Fruit fly (Drosophila melanogaster) whole organism, embryonic: ENCODE results near the gene Mgstl.
A peak's percentile ranks its signal among the peaks of the same experiment; 100 is the strongest.

Source experiments
- Atf3 ChIP-seq: fragments of 200-800 bp; sonication (Bioruptor generic); optimal IDR thresholded peaks from 3 replicates; lab custom pipeline; 2016; ENCODE audit warnings: missing biosample characterization, missing genetic modification characterization
- BEAF-32 ChIP-seq: fragments of 200-800 bp; sonication (Bioruptor generic); optimal IDR thresholded peaks from 3 replicates; lab custom pipeline; 2017; ENCODE audit warnings: missing biosample characterization, missing genetic modification characterization, mild to moderate bottlenecking, moderate library complexity, missing genetic modification reagents
- Bgb ChIP-seq: fragments of 200-800 bp; sonication (Bioruptor generic); IDR thresholded peaks from 2 replicates; pipeline ENCODE4 v1.3.6; 2022; ENCODE audit warnings: missing biosample characterization, missing genetic modification characterization; ENCODE audit not compliant: partially characterized antibody
- CG10431 ChIP-seq: fragments of 200-800 bp; sonication (Bioruptor generic); optimal IDR thresholded peaks from 3 replicates; lab custom pipeline; 2018; ENCODE audit warnings: missing biosample characterization, mild to moderate bottlenecking, missing genetic modification characterization
- CG11093 ChIP-seq: fragments of 200-800 bp; sonication (Bioruptor generic); IDR thresholded peaks from 3 replicates; pipeline ENCODE4 v1.3.6; 2022; ENCODE audit warnings: missing biosample characterization, missing genetic modification characterization
- CG11696 ChIP-seq: fragments of 200-800 bp; sonication (Bioruptor generic); IDR thresholded peaks from 2 replicates; pipeline ENCODE4 v1.3.6; 2022; ENCODE audit warnings: missing biosample characterization, missing genetic modification characterization
- CG12104 ChIP-seq: fragments of 200-800 bp; sonication (Bioruptor generic); optimal IDR thresholded peaks from 3 replicates; lab custom pipeline; 2016; ENCODE audit warnings: missing biosample characterization, missing genetic modification characterization
- CG13424 ChIP-seq: fragments of 200-800 bp; sonication (Bioruptor generic); optimal IDR thresholded peaks from 2 replicates; lab custom pipeline; 2019; ENCODE audit warnings: missing biosample characterization, mild to moderate bottlenecking, missing genetic modification characterization, moderate library complexity
- CG14710 ChIP-seq: fragments of 200-800 bp; sonication (Bioruptor generic); optimal IDR thresholded peaks from 3 replicates; lab custom pipeline; 2019; ENCODE audit warnings: missing biosample characterization, mild to moderate bottlenecking, missing genetic modification characterization, moderate library complexity
- CG17829 ChIP-seq: fragments of 200-800 bp; optimal IDR thresholded peaks from 2 replicates; lab custom pipeline; 2019; ENCODE audit warnings: missing biosample characterization, mild to moderate bottlenecking, missing genetic modification characterization, moderate library complexity
- CG1832 ChIP-seq: fragments of 200-800 bp; sonication (Bioruptor generic); optimal IDR thresholded peaks from 2 replicates; lab custom pipeline; 2017; ENCODE audit warnings: missing biosample characterization, mild to moderate bottlenecking, missing genetic modification characterization, inconsistent platforms
- CG18476 ChIP-seq: fragments of 200-800 bp; sonication (Bioruptor generic); optimal IDR thresholded peaks from 2 replicates; lab custom pipeline; 2016; ENCODE audit warnings: missing biosample characterization, mild to moderate bottlenecking, missing genetic modification characterization
- CG18764 ChIP-seq: fragments of 200-800 bp; sonication (Bioruptor generic); optimal IDR thresholded peaks from 3 replicates; lab custom pipeline; 2016; ENCODE audit warnings: missing biosample characterization, missing genetic modification characterization
- CG2129 ChIP-seq: fragments of 200-800 bp; sonication (Bioruptor generic); IDR thresholded peaks from 2 replicates; pipeline ENCODE4 v1.3.6; 2022; ENCODE audit warnings: missing biosample characterization, missing genetic modification characterization; ENCODE audit not compliant: partially characterized antibody
- CG2202 ChIP-seq: fragments of 200-800 bp; sonication (Bioruptor generic); optimal IDR thresholded peaks from 2 replicates; lab custom pipeline; 2018; ENCODE audit warnings: missing biosample characterization, mild to moderate bottlenecking, missing genetic modification characterization
- CG31388 ChIP-seq: fragments of 200-800 bp; sonication (Bioruptor generic); optimal IDR thresholded peaks from 2 replicates; lab custom pipeline; 2016; ENCODE audit warnings: missing biosample characterization, missing genetic modification characterization
- CG4707 ChIP-seq: fragments of 200-800 bp; sonication (Bioruptor generic); optimal IDR thresholded peaks from 2 replicates; lab custom pipeline; 2018; ENCODE audit warnings: missing biosample characterization, mild to moderate bottlenecking, missing genetic modification characterization, moderate library complexity
- CG4820 ChIP-seq: fragments of 200-800 bp; sonication (Bioruptor generic); optimal IDR thresholded peaks from 3 replicates; lab custom pipeline; 2016; ENCODE audit warnings: missing biosample characterization, missing genetic modification characterization
- CG6689 ChIP-seq: fragments of 200-800 bp; sonication (Bioruptor generic); IDR thresholded peaks from 2 replicates; pipeline ENCODE4 v1.3.6; 2022; ENCODE audit warnings: missing biosample characterization, missing genetic modification characterization
- CG7745 ChIP-seq: fragments of 200-800 bp; sonication (Bioruptor generic); optimal IDR thresholded peaks from 2 replicates; lab custom pipeline; 2018; ENCODE audit warnings: missing biosample characterization, mild to moderate bottlenecking, missing genetic modification characterization, moderate library complexity
- Dip2 ChIP-seq: fragments of 200-800 bp; sonication (Bioruptor generic); IDR thresholded peaks from 2 replicates; pipeline ENCODE4 v1.3.6; 2022; ENCODE audit warnings: missing biosample characterization, missing genetic modification characterization
- Dll ChIP-seq: fragments of 200-800 bp; sonication (Bioruptor generic); IDR thresholded peaks from 4 replicates; pipeline ENCODE4 v1.3.6; 2022; ENCODE audit warnings: missing biosample characterization, missing genetic modification characterization; ENCODE audit not compliant: partially characterized antibody
- Ets97D ChIP-seq: fragments of 200-800 bp; sonication (Bioruptor generic); optimal IDR thresholded peaks from 3 replicates; lab custom pipeline; 2016; ENCODE audit warnings: missing biosample characterization, missing genetic modification characterization
- Fer1 ChIP-seq: fragments of 200-800 bp; sonication (Bioruptor generic); optimal IDR thresholded peaks from 2 replicates; lab custom pipeline; 2017; ENCODE audit warnings: missing biosample characterization, mild to moderate bottlenecking, missing genetic modification characterization
- Gsc ChIP-seq: fragments of 200-800 bp; sonication (Bioruptor generic); IDR thresholded peaks from 2 replicates; pipeline ENCODE4 v1.3.6; 2022; ENCODE audit warnings: missing biosample characterization, missing genetic modification characterization
- Mad ChIP-seq: fragments of 200-800 bp; sonication (Bioruptor generic); optimal IDR thresholded peaks from 2 replicates; lab custom pipeline; 2016; ENCODE audit warnings: missing biosample characterization, missing genetic modification characterization
- Rx ChIP-seq: fragments of 200-800 bp; sonication (Bioruptor generic); IDR thresholded peaks from 2 replicates; pipeline ENCODE4 v1.3.6; 2022; ENCODE audit warnings: missing biosample characterization, missing genetic modification characterization
- YL-1 ChIP-seq: fragments of 200-800 bp; sonication (Bioruptor generic); optimal IDR thresholded peaks from 3 replicates; lab custom pipeline; 2017; ENCODE audit warnings: missing biosample characterization, mild to moderate bottlenecking, missing genetic modification characterization
- ab ChIP-seq: fragments of 200-800 bp; sonication (Bioruptor generic); optimal IDR thresholded peaks from 2 replicates; lab custom pipeline; 2016; ENCODE audit warnings: missing biosample characterization, missing genetic modification characterization
- al ChIP-seq: fragments of 200-800 bp; sonication (Bioruptor generic); IDR thresholded peaks from 2 replicates; pipeline ENCODE4 v1.3.6; 2022; ENCODE audit warnings: missing biosample characterization, missing genetic modification characterization
- ato ChIP-seq: fragments of 200-800 bp; sonication (Bioruptor generic); IDR thresholded peaks from 2 replicates; pipeline ENCODE4 v1.3.6; 2022; ENCODE audit warnings: missing biosample characterization, missing genetic modification characterization; ENCODE audit not compliant: partially characterized antibody
- chm ChIP-seq: fragments of 200-800 bp; sonication (Bioruptor generic); IDR thresholded peaks from 2 replicates; pipeline ENCODE4 v1.3.6; 2022; ENCODE audit warnings: missing biosample characterization, missing genetic modification characterization
- dmrt11E ChIP-seq: fragments of 200-800 bp; sonication (Bioruptor generic); optimal IDR thresholded peaks from 3 replicates; lab custom pipeline; 2018; ENCODE audit warnings: missing biosample characterization, mild to moderate bottlenecking, missing genetic modification characterization, moderate library complexity
- dysf ChIP-seq: fragments of 200-800 bp; sonication (Bioruptor generic); IDR thresholded peaks from 3 replicates; pipeline ENCODE4 v1.3.6; 2022; ENCODE audit warnings: missing biosample characterization, missing genetic modification characterization
- eyg ChIP-seq: fragments of 200-800 bp; sonication (Bioruptor generic); optimal IDR thresholded peaks from 3 replicates; lab custom pipeline; 2016; ENCODE audit warnings: missing biosample characterization, missing genetic modification characterization
- gce ChIP-seq: fragments of 200-800 bp; sonication (Bioruptor generic); IDR thresholded peaks from 3 replicates; pipeline ENCODE4 v1.3.6; 2022; ENCODE audit warnings: missing biosample characterization, missing genetic modification characterization
- gcm ChIP-seq: fragments of 200-800 bp; sonication (Bioruptor generic); optimal IDR thresholded peaks from 2 replicates; lab custom pipeline; 2019; ENCODE audit warnings: missing biosample characterization, mild to moderate bottlenecking, missing genetic modification characterization, moderate library complexity
- grau ChIP-seq: fragments of 200-800 bp; optimal IDR thresholded peaks from 3 replicates; lab custom pipeline; 2019; ENCODE audit warnings: missing biosample characterization, mild to moderate bottlenecking, missing genetic modification characterization, moderate library complexity
- nau ChIP-seq: fragments of 200-800 bp; sonication (Bioruptor generic); optimal IDR thresholded peaks from 3 replicates; lab custom pipeline; 2017; ENCODE audit warnings: missing biosample characterization, mild to moderate bottlenecking, missing genetic modification characterization, missing genetic modification reagents
- pan ChIP-seq, 4 experiments: fragments of >200 bp in 3 of 4; fragments of 200-800 bp in 1 of 4; sonication (Bioruptor generic) in 1 of 4; optimal IDR thresholded peaks in 3 of 4; IDR thresholded peaks in 1 of 4; 2 replicates each; pipeline versions ENCODE4 v1.3.6 to Lab custom; 2017 to 2022; ENCODE audit warnings: missing biosample characterization in 2 of 4, missing genetic modification characterization in 2 of 4, mixed read lengths in 1 of 4
- phol ChIP-seq: fragments of 200-800 bp; sonication (Bioruptor generic); optimal IDR thresholded peaks from 3 replicates; lab custom pipeline; 2018; ENCODE audit warnings: missing biosample characterization, mild to moderate bottlenecking, missing genetic modification characterization, moderate library complexity
- sd ChIP-seq: fragments of 200-800 bp; sonication (Bioruptor generic); optimal IDR thresholded peaks from 3 replicates; lab custom pipeline; 2018; ENCODE audit warnings: missing biosample characterization, mild to moderate bottlenecking, missing genetic modification characterization, moderate library complexity
- sens-2 ChIP-seq: fragments of 200-800 bp; sonication (Bioruptor generic); IDR thresholded peaks from 2 replicates; pipeline ENCODE4 v1.3.6; 2022; ENCODE audit warnings: missing biosample characterization, missing genetic modification characterization
- slbo ChIP-seq: fragments of 200-800 bp; sonication (Bioruptor generic); IDR thresholded peaks from 2 replicates; pipeline ENCODE4 v1.3.6; 2022; ENCODE audit warnings: missing biosample characterization, missing genetic modification characterization
- slou ChIP-seq: fragments of 200-800 bp; sonication (Bioruptor generic); optimal IDR thresholded peaks from 3 replicates; lab custom pipeline; 2016; ENCODE audit warnings: missing biosample characterization, missing genetic modification characterization
- tgo ChIP-seq: fragments of 200-800 bp; sonication (Bioruptor generic); IDR thresholded peaks from 3 replicates; pipeline ENCODE4 v1.3.6; 2022; ENCODE audit warnings: missing biosample characterization, missing genetic modification characterization
- tna ChIP-seq: fragments of 200-800 bp; sonication (Bioruptor generic); IDR thresholded peaks from 2 replicates; pipeline ENCODE4 v1.3.6; 2022; ENCODE audit warnings: missing biosample characterization, missing genetic modification characterization; ENCODE audit not compliant: partially characterized antibody
- ttk ChIP-seq: fragments of 200-800 bp; sonication (Bioruptor generic); IDR thresholded peaks from 2 replicates; pipeline ENCODE4 v2.1.2; 2022; ENCODE audit warnings: missing biosample characterization, missing genetic modification characterization
- vfl ChIP-seq: fragments of 200-800 bp; sonication (Bioruptor generic); optimal IDR thresholded peaks from 2 replicates; lab custom pipeline; 2016; ENCODE audit warnings: missing biosample characterization, missing genetic modification characterization
- vvl ChIP-seq: fragments of 200-800 bp; sonication (Bioruptor generic); IDR thresholded peaks from 2 replicates; pipeline ENCODE4 v1.3.6; 2022; ENCODE audit warnings: missing biosample characterization, missing genetic modification characterization

Gene Mgstl

DNA sequence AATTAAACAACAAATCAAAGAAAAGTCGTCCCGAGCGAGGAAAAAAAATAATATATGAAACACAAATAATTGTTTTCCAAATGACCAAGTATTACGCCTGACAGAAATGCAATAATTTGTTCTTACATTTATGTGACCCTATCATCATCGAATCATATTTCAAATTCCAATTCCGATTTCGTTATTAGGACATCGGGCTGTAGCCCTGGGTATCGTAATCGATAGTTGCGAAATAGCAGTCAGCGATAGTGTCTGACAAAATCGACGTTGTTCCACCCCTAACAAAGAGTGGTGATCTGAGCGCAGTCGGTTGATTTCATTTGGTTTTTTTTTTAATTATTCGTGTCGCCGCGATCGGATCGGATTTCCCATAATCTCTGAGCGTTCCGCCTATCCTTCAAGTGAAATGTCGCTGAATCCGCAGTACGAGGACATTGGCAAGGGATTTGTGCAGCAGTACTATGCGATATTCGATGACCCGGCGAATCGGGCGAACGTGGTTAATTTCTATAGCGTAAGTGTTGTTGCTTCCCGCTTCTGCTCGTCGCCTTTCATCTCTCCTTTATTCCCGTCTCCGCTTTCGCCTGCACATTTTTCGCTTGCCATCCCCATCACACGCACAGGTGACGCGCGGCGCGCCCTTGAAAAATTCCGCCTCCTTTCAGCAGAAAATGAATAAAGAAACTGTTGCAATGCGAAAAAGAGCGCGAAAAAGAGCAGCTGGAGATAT is 6.6 kb upstream of the Mgstl start, which contains the start of gene Ntf-2 (continued):
- no peak for TF ChIP-seq gcm (GFP tag; lab: Kevin White, UChicago)
- TF ChIP-seq Atf3, result no peak
- peak; percentile 61 for TF ChIP-seq slbo (GFP tag; lab: Robert Waterston, UW)
- TF ChIP-seq sd (tag; lab: Kevin White, UChicago), result no peak
- 0 out of 2 replicates have a peak, but pooled peaks have one; percentile 24 for TF ChIP-seq vvl (GFP tag; lab: Robert Waterston, UW)
- no peak for TF ChIP-seq Mad (GFP tag; lab: Kevin White, UChicago)
- peak; percentile 54 for TF ChIP-seq Ets97D (GFP tag; lab: Kevin White, UChicago)
- TF ChIP-seq slou (GFP tag; lab: Kevin White, UChicago), result no peak
- TF ChIP-seq Dll (GFP tag; lab: Robert Waterston, UW), result peak; percentile 75
- no peak for TF ChIP-seq CG11696 (GFP tag; lab: Robert Waterston, UW)
- TF ChIP-seq dmrt11E (tag; lab: Kevin White, UChicago), result no peak
- no peak for TF ChIP-seq YL-1 (GFP tag; lab: Kevin White, UChicago)
- TF ChIP-seq dysf (GFP tag; lab: Robert Waterston, UW), result no peak
- TF ChIP-seq CG4707 (GFP tag; lab: Kevin White, UChicago), result no peak
- no peak for TF ChIP-seq CG14710 (tag; lab: Kevin White, UChicago)
- TF ChIP-seq CG4820 (GFP tag; lab: Kevin White, UChicago), result no peak
- TF ChIP-seq gce, result no peak
- no peak for TF ChIP-seq CG17829
- TF ChIP-seq CG18476 (GFP tag; lab: Kevin White, UChicago), result no peak
- TF ChIP-seq tgo (GFP tag; lab: Robert Waterston, UW), result no peak
- no peak for TF ChIP-seq Rx (GFP tag; lab: Robert Waterston, UW)
- peak; percentile 76 for TF ChIP-seq tna (GFP tag; lab: Robert Waterston, UW)
- TF ChIP-seq CG18764 (GFP tag; lab: Kevin White, UChicago), result no peak
- TF ChIP-seq CG7745, result no peak
- no peak for TF ChIP-seq Fer1 (GFP tag; lab: Kevin White, UChicago)
- no peak for TF ChIP-seq Dip2 (GFP tag; lab: Robert Waterston, UW)
- TF ChIP-seq eyg (GFP tag; lab: Kevin White, UChicago), result no peak
- TF ChIP-seq CG10431 (GFP tag; lab: Kevin White, UChicago), result no peak
- TF ChIP-seq CG13424 (tag; lab: Kevin White, UChicago), result peak; percentile 27
- no peak for TF ChIP-seq CG12104 (GFP tag; lab: Kevin White, UChicago)
- TF ChIP-seq CG1832 (GFP tag; lab: Kevin White, UChicago), result no peak
- no peak for TF ChIP-seq al (GFP tag; lab: Robert Waterston, UW)
- TF ChIP-seq pan (optimal IDR thresholded peaks at IDR 0.05; lab: Kevin White, UChicago), result no peak
- TF ChIP-seq pan (GFP tag; optimal IDR thresholded peaks at IDR 0.05 in 1 of 2, IDR thresholded peaks at IDR 0.05 in 1 of 2), result no peak
- TF ChIP-seq Gsc, result no peak
- no peak for TF ChIP-seq sens-2 (GFP tag; lab: Robert Waterston, UW)
- TF ChIP-seq ato (GFP tag; lab: Robert Waterston, UW), result peak; percentile 77
- TF ChIP-seq ttk (GFP tag; lab: Robert Waterston, UW), result no peak
- TF ChIP-seq ab, result no peak
- peak; percentile 39 for TF ChIP-seq CG2129 (GFP tag; lab: Robert Waterston, UW)
- TF ChIP-seq grau (tag; lab: Kevin White, UChicago), result no peak
- no peak for TF ChIP-seq nau
- no peak for TF ChIP-seq CG11093
- no peak for TF ChIP-seq chm (GFP tag; lab: Robert Waterston, UW)
- TF ChIP-seq CG6689, result no peak
- no peak for TF ChIP-seq CG2202 (tag; lab: Kevin White, UChicago)
- TF ChIP-seq BEAF-32, result peak; percentile 86
- TF ChIP-seq phol (tag; lab: Kevin White, UChicago), result peak; percentile 4
- TF ChIP-seq vfl, result no peak
- peak; percentile 91 for TF ChIP-seq Bgb (GFP tag; lab: Robert Waterston, UW)
- TF ChIP-seq CG31388, result no peak
